Worm (Caenorhabditis elegans) whole organism, early embryonic: ENCODE measurements around the gene C17H12.11.

Source experiments
- B0310.2 ChIP-seq: sonication (generic microtip); optimal IDR thresholded peaks from 2 replicates; lab custom pipeline; 2016; ENCODE audit warnings: mild to moderate bottlenecking, missing genetic modification characterization, missing compliant biosample characterization
- aly-1 ChIP-seq: sonication (generic microtip); optimal IDR thresholded peaks from 2 replicates; lab custom pipeline; 2016; ENCODE audit warnings: missing genetic modification characterization, missing compliant biosample characterization
- ama-1 ChIP-seq: fragments of 150-350 bp; optimal IDR thresholded peaks from 2 replicates; lab custom pipeline; 2014
- ceh-36 ChIP-seq: sonication (generic microtip); optimal IDR thresholded peaks from 2 replicates; lab custom pipeline; 2016; ENCODE audit warnings: missing genetic modification characterization, inconsistent platforms, missing compliant biosample characterization
- ets-7 ChIP-seq: sonication (generic microtip); optimal IDR thresholded peaks from 2 replicates; lab custom pipeline; 2016; ENCODE audit warnings: missing genotype, missing genetic modification characterization, missing compliant biosample characterization
- flt-1 ChIP-seq: fragments of 200-800 bp; sonication (Bioruptor generic); IDR thresholded peaks from 2 replicates; pipeline ENCODE4 v1.3.6; 2022; ENCODE audit warnings: missing genetic modification characterization, missing compliant biosample characterization
- hmbx-1 ChIP-seq: sonication (generic microtip); optimal IDR thresholded peaks from 2 replicates; lab custom pipeline; 2016; ENCODE audit warnings: mild to moderate bottlenecking, missing genetic modification characterization, missing compliant biosample characterization
- hmg-4 ChIP-seq: fragments of 200-800 bp; sonication (Bioruptor generic); optimal IDR thresholded peaks from 2 replicates; lab custom pipeline; 2018; ENCODE audit warnings: mild to moderate bottlenecking, missing genetic modification characterization, missing compliant biosample characterization
- hnd-1 ChIP-seq: sonication (generic microtip); optimal IDR thresholded peaks from 2 replicates; lab custom pipeline; 2016; ENCODE audit warnings: missing genetic modification characterization, missing compliant biosample characterization
- pes-1 ChIP-seq: fragments of 200-800 bp; sonication (Bioruptor generic); IDR thresholded peaks from 2 replicates; pipeline ENCODE4 v1.3.6; 2022; ENCODE audit warnings: missing genetic modification reagents, missing genetic modification characterization, missing compliant biosample characterization
- scrt-1 ChIP-seq: fragments of 200-800 bp; sonication (Bioruptor generic); IDR thresholded peaks from 2 replicates; pipeline ENCODE4 v1.3.6; 2022; ENCODE audit warnings: missing genetic modification characterization, missing compliant biosample characterization
- tbx-11 ChIP-seq: fragments of 200-800 bp; sonication (Bioruptor generic); IDR thresholded peaks from 2 replicates; pipeline ENCODE4 v1.3.6; 2022; ENCODE audit warnings: missing genetic modification characterization, missing compliant biosample characterization
- tbx-37 ChIP-seq: fragments of 200-800 bp; sonication (Bioruptor generic); conservative IDR thresholded peaks from 2 replicates; pipeline ENCODE4 v1.3.6; 2022; ENCODE audit warnings: missing genetic modification reagents, missing genetic modification characterization, missing compliant biosample characterization
- tra-4 ChIP-seq: sonication (generic microtip); optimal IDR thresholded peaks from 2 replicates; lab custom pipeline; 2017; ENCODE audit warnings: missing genetic modification characterization, missing compliant biosample characterization

- TF ChIP-seq ama-1 (lab: Kevin White, UChicago) (no peak), ceh-36 (tag; lab: Kevin White, UChicago) (no peak), ets-7 (tag; lab: Kevin White, UChicago) (no peak), hmbx-1 (tag; lab: Kevin White, UChicago) (no peak), tbx-37 (GFP tag; lab: Robert Waterston, UW) (no peak), pes-1 (GFP tag; lab: Robert Waterston, UW) (no peak), tbx-11 (GFP tag; lab: Robert Waterston, UW) (no peak), B0310.2 (tag; lab: Kevin White, UChicago) (no peak), flt-1 (GFP tag; lab: Robert Waterston, UW) (no peak), hnd-1 (no peak), tra-4 (tag; lab: Kevin White, UChicago) (no peak), scrt-1 (no peak), hmg-4 (no peak), aly-1 (tag; lab: Kevin White, UChicago) (no peak)
Measured at ce11 chrIV:6852727-6853126, 50.5 kb downstream of the C17H12.11 start.
